Fruit fly (Drosophila melanogaster) Kc167 (cell line): ENCODE results near the gene CG6569.

Experiments used
- Myc ChIP-seq: fragments of >200 bp; optimal IDR thresholded peaks from 2 replicates; lab custom pipeline; 2017; ENCODE audit warnings: missing external identifiers
- Sin3A ChIP-seq: fragments of >200 bp; optimal IDR thresholded peaks from 2 replicates; lab custom pipeline; 2018; ENCODE audit warnings: missing external identifiers
- h ChIP-seq: fragments of >200 bp; optimal IDR thresholded peaks from 3 replicates; lab custom pipeline; 2018; ENCODE audit warnings: missing external identifiers
- insv ChIP-seq: fragments of >200 bp; optimal IDR thresholded peaks from 3 replicates; lab custom pipeline; 2018; ENCODE audit warnings: missing external identifiers
- psq ChIP-seq: fragments of >200 bp; optimal IDR thresholded peaks from 2 replicates; lab custom pipeline; 2017; ENCODE audit warnings: missing external identifiers

DNA sequence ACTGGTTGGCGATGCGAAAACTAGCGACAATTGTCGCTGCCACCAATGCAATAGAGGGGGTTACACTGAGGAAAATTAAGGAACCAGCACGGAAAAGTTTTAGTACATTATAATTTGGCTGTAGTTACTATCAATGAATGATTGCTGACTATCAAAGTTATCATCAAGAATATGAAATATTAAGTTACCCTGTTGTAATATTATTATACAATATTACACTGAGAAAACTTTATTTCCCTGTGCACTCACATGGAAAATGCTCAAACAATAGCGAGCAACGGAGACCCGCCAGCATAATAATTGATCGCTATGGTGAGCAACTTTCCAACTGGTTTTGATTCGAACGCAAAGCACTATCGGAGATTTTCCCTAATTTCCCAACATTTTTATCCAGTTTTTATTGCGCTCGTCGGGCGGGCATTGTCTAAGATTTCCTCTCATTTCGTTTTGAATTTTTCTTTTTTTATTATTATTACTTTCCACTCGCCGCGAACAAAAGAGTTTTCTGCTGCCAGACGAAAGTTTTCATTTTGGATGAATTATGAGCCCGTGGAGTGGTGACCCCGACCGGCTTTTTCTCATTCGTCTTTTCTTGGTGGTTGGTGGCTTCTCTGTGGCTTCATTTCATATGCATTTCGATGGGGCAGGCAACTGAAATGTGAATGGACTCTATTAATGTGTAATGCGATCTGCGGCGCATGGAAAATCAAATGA lies 5.4 kb downstream of the CG6569 start:
- TF ChIP-seq psq (lab: Kevin White, UChicago) (no peak), Myc (lab: Kevin White, UChicago) (no peak), h (no peak), insv (lab: Kevin White, UChicago) (no peak), Sin3A (lab: Kevin White, UChicago) (no peak)
